Worm (Caenorhabditis elegans) whole organism, L3 larva: Measurements from ENCODE around the gene F55C9.14.

Experiments used
- aly-2 ChIP-seq: fragments of 150-350 bp; optimal IDR thresholded peaks from 2 replicates; lab custom pipeline; 2014; ENCODE audit warnings: missing biosample characterization, missing genetic modification characterization
- egl-27 ChIP-seq: sonication (generic microtip); optimal IDR thresholded peaks from 4 replicates; lab custom pipeline; 2017; ENCODE audit warnings: missing biosample characterization, missing genetic modification reagents, missing genetic modification characterization
- nhr-237 ChIP-seq: fragments of 150-350 bp; optimal IDR thresholded peaks from 2 replicates; lab custom pipeline; 2014; ENCODE audit warnings: missing biosample characterization, missing genetic modification characterization
- nhr-28 ChIP-seq: fragments of 150-350 bp; optimal IDR thresholded peaks from 2 replicates; lab custom pipeline; 2014; ENCODE audit warnings: missing biosample characterization, missing genetic modification characterization

DNA sequence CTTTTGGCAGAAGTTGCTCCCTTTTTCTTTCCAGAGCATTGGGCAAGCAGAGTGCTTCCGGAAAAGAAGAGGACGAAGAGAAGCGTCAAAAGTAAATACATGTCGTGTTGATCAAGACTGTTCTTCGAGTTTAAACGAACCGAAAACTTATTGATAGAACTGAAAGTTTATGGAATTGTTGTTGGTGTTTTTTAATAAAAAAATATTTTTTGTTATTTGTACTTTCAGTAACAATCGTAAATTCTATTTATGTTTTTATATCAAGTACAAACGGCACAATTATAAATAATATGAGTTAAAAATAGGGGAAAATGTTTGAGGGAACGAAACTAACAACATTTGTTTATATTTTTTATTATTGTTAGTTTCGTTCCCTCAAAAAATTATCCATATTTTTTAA, 41.7 kb upstream of the F55C9.14 start, which contains the start of gene F21D9.3:
- TF ChIP-seq nhr-237 (no peak), aly-2 (tag; lab: Kevin White, UChicago) (no peak), nhr-28 (tag; lab: Kevin White, UChicago) (no peak), egl-27 (tag; lab: Kevin White, UChicago) (no peak)
